Fruit fly (Drosophila melanogaster) S2 (cell line): ENCODE data around the gene Nfs1.

Source experiments
- CG8478 ChIP-seq: fragments of >200 bp; optimal IDR thresholded peaks from 2 replicates; lab custom pipeline; 2018
- CTCF ChIP-seq, 2 experiments: fragments of >200 bp; optimal IDR thresholded peaks; 2 replicates each; lab custom pipeline; 2018

dm6 chr2L:12026458-12027431, 27.3 kb downstream of the Nfs1 start:
- TF ChIP-seq CG8478, result no peak
- no peak for TF ChIP-seq CTCF (optimal IDR thresholded peaks at IDR 0.05; lab: Kevin White, UChicago)
